Fruit fly (Drosophila melanogaster) whole organism, embryonic: Measurements from ENCODE around the gene CG7953.

Source experiments
- Bgb ChIP-seq: fragments of 200-800 bp; sonication (Bioruptor generic); IDR thresholded peaks from 2 replicates; pipeline ENCODE4 v1.3.6; 2022; ENCODE audit warnings: missing biosample characterization, missing genetic modification characterization; ENCODE audit not compliant: partially characterized antibody
- Blimp-1 ChIP-seq: fragments of 200-800 bp; sonication (Bioruptor generic); optimal IDR thresholded peaks from 3 replicates; lab custom pipeline; 2018; ENCODE audit warnings: missing biosample characterization, missing genetic modification characterization, mild to moderate bottlenecking, moderate library complexity, missing genetic modification reagents
- CG10274 ChIP-seq: fragments of 200-800 bp; sonication (Bioruptor generic); optimal IDR thresholded peaks from 3 replicates; lab custom pipeline; 2017; ENCODE audit warnings: missing biosample characterization, mild to moderate bottlenecking, missing genetic modification characterization
- CG10979 ChIP-seq: fragments of 200-800 bp; sonication (Bioruptor generic); optimal IDR thresholded peaks from 2 replicates; lab custom pipeline; 2018; ENCODE audit warnings: missing biosample characterization, mild to moderate bottlenecking, missing genetic modification characterization, moderate library complexity
- CG12071 ChIP-seq: fragments of 200-800 bp; sonication (Bioruptor generic); optimal IDR thresholded peaks from 3 replicates; lab custom pipeline; 2018; ENCODE audit warnings: missing biosample characterization, mild to moderate bottlenecking, missing genetic modification characterization
- CG12299 ChIP-seq: fragments of 200-800 bp; sonication (Bioruptor generic); optimal IDR thresholded peaks from 2 replicates; lab custom pipeline; 2018; ENCODE audit warnings: missing biosample characterization, mild to moderate bottlenecking, missing genetic modification characterization
- CG14014 ChIP-seq: fragments of 200-800 bp; sonication (Bioruptor generic); IDR thresholded peaks from 2 replicates; pipeline ENCODE4 v1.3.6; 2022; ENCODE audit warnings: missing biosample characterization, missing genetic modification characterization
- CG16813 ChIP-seq: fragments of 200-800 bp; sonication (Bioruptor generic); IDR thresholded peaks from 3 replicates; pipeline ENCODE4 v1.3.6; 2022; ENCODE audit warnings: missing biosample characterization, missing genetic modification characterization; ENCODE audit not compliant: partially characterized antibody
- CG2120 ChIP-seq: fragments of 200-800 bp; sonication (Bioruptor generic); optimal IDR thresholded peaks from 3 replicates; lab custom pipeline; 2016; ENCODE audit warnings: missing biosample characterization, missing genetic modification characterization
- CG30020 ChIP-seq: fragments of 200-800 bp; optimal IDR thresholded peaks from 2 replicates; lab custom pipeline; 2019; ENCODE audit warnings: missing biosample characterization, mild to moderate bottlenecking, missing genetic modification characterization, moderate library complexity
- CG3847 ChIP-seq: fragments of 200-800 bp; sonication (Bioruptor generic); IDR thresholded peaks from 2 replicates; pipeline ENCODE4 v1.3.6; 2022; ENCODE audit warnings: missing biosample characterization, missing genetic modification characterization
- CG43689 ChIP-seq: fragments of 200-800 bp; sonication (Bioruptor generic); IDR thresholded peaks from 2 replicates; pipeline ENCODE4 v1.3.6; 2022; ENCODE audit warnings: missing biosample characterization, missing genetic modification characterization
- CG4820 ChIP-seq: fragments of 200-800 bp; sonication (Bioruptor generic); optimal IDR thresholded peaks from 3 replicates; lab custom pipeline; 2016; ENCODE audit warnings: missing biosample characterization, missing genetic modification characterization
- CG8089 ChIP-seq: fragments of 200-800 bp; sonication (Bioruptor generic); optimal IDR thresholded peaks from 3 replicates; lab custom pipeline; 2016; ENCODE audit warnings: missing biosample characterization, missing genetic modification characterization
- Dad ChIP-seq: fragments of 200-800 bp; sonication (Bioruptor generic); optimal IDR thresholded peaks from 3 replicates; lab custom pipeline; 2016; ENCODE audit warnings: missing biosample characterization, missing genetic modification characterization
- Dbx ChIP-seq: fragments of 200-800 bp; sonication (Bioruptor generic); IDR thresholded peaks from 3 replicates; pipeline ENCODE4 v1.3.6; 2022; ENCODE audit warnings: missing biosample characterization, missing genetic modification characterization
- Doc3 ChIP-seq: fragments of 200-800 bp; sonication (Bioruptor generic); IDR thresholded peaks from 3 replicates; pipeline ENCODE4 v1.3.6; 2022; ENCODE audit warnings: missing biosample characterization, missing genetic modification characterization; ENCODE audit not compliant: partially characterized antibody
- ERR ChIP-seq: fragments of 200-800 bp; sonication (Bioruptor generic); optimal IDR thresholded peaks from 2 replicates; lab custom pipeline; 2016; ENCODE audit warnings: missing biosample characterization, missing genetic modification characterization
- Fer1 ChIP-seq: fragments of 200-800 bp; sonication (Bioruptor generic); optimal IDR thresholded peaks from 2 replicates; lab custom pipeline; 2017; ENCODE audit warnings: missing biosample characterization, mild to moderate bottlenecking, missing genetic modification characterization
- GATAe ChIP-seq: fragments of 200-800 bp; sonication (Bioruptor generic); conservative IDR thresholded peaks from 2 replicates; pipeline ENCODE4 v1.3.6; 2022; ENCODE audit warnings: missing biosample characterization, missing genetic modification characterization
- HLHmδ ChIP-seq: fragments of 200-800 bp; sonication (Bioruptor generic); optimal IDR thresholded peaks from 2 replicates; lab custom pipeline; 2018; ENCODE audit warnings: missing biosample characterization, mild to moderate bottlenecking, missing genetic modification characterization, moderate library complexity
- Hand ChIP-seq: fragments of 200-800 bp; sonication (Bioruptor generic); optimal IDR thresholded peaks from 2 replicates; lab custom pipeline; 2017; ENCODE audit warnings: mild to moderate bottlenecking, missing biosample characterization, missing genetic modification reagents, missing genetic modification characterization
- HmgD ChIP-seq: fragments of 200-800 bp; sonication (Bioruptor generic); optimal IDR thresholded peaks from 3 replicates; lab custom pipeline; 2016; ENCODE audit warnings: missing biosample characterization, missing genetic modification characterization
- HmgZ ChIP-seq: fragments of 200-800 bp; sonication (Bioruptor generic); optimal IDR thresholded peaks from 2 replicates; lab custom pipeline; 2018; ENCODE audit warnings: missing biosample characterization, mild to moderate bottlenecking, missing genetic modification characterization
- Hr3 ChIP-seq: fragments of 200-800 bp; sonication (Bioruptor generic); optimal IDR thresholded peaks from 3 replicates; lab custom pipeline; 2016; ENCODE audit warnings: missing biosample characterization, missing genetic modification characterization
- Mrtf ChIP-seq: fragments of 200-800 bp; sonication (Bioruptor generic); IDR thresholded peaks from 3 replicates; pipeline ENCODE4 v1.3.6; 2022; ENCODE audit warnings: missing biosample characterization, missing genetic modification characterization
- Sin3A ChIP-seq: fragments of >200 bp; optimal IDR thresholded peaks from 2 replicates; lab custom pipeline; 2018
- Six4 ChIP-seq: fragments of 200-800 bp; sonication (Bioruptor generic); optimal IDR thresholded peaks from 2 replicates; lab custom pipeline; 2016; ENCODE audit warnings: missing biosample characterization, missing genetic modification characterization
- Sox102F ChIP-seq: fragments of 200-800 bp; sonication (Bioruptor generic); optimal IDR thresholded peaks from 2 replicates; lab custom pipeline; 2018; ENCODE audit warnings: missing biosample characterization, mild to moderate bottlenecking, missing genetic modification characterization, moderate library complexity
- al ChIP-seq: fragments of 200-800 bp; sonication (Bioruptor generic); IDR thresholded peaks from 2 replicates; pipeline ENCODE4 v1.3.6; 2022; ENCODE audit warnings: missing biosample characterization, missing genetic modification characterization
- chif ChIP-seq, 2 experiments: fragments of 200-800 bp; sonication (Bioruptor generic); optimal IDR thresholded peaks; 3 replicates each; lab custom pipeline; 2016; ENCODE audit warnings: missing biosample characterization in 2 of 2, missing genetic modification characterization in 2 of 2
- crc ChIP-seq: fragments of 200-800 bp; sonication (Bioruptor generic); optimal IDR thresholded peaks from 2 replicates; lab custom pipeline; 2016; ENCODE audit warnings: missing biosample characterization, missing genetic modification characterization
- emc ChIP-seq: fragments of 200-800 bp; sonication (Bioruptor generic); optimal IDR thresholded peaks from 2 replicates; lab custom pipeline; 2016; ENCODE audit warnings: missing biosample characterization, missing genetic modification characterization
- eve ChIP-seq, 2 experiments: fragments of >200 bp; optimal IDR thresholded peaks; 2 replicates each; lab custom pipeline; 2017; ENCODE audit warnings: missing biosample characterization in 2 of 2, missing genetic modification characterization in 2 of 2
- hb ChIP-seq: fragments of 200-800 bp; sonication (Bioruptor generic); IDR thresholded peaks from 3 replicates; pipeline ENCODE4 v1.3.6; 2022; ENCODE audit warnings: missing biosample characterization, missing genetic modification characterization; ENCODE audit not compliant: partially characterized antibody
- lilli ChIP-seq: fragments of 200-800 bp; sonication (Bioruptor generic); optimal IDR thresholded peaks from 3 replicates; lab custom pipeline; 2016; ENCODE audit warnings: missing biosample characterization, missing genetic modification characterization
- maf-S ChIP-seq: fragments of 200-800 bp; sonication (Bioruptor generic); optimal IDR thresholded peaks from 2 replicates; lab custom pipeline; 2016; ENCODE audit warnings: missing biosample characterization, missing genetic modification characterization
- otp ChIP-seq: fragments of 200-800 bp; sonication (Bioruptor generic); IDR thresholded peaks from 3 replicates; pipeline ENCODE4, ENCODE4 v1.3.6; 2022; ENCODE audit warnings: missing biosample characterization, missing genetic modification characterization
- pan ChIP-seq, 4 experiments: fragments of >200 bp in 3 of 4; fragments of 200-800 bp in 1 of 4; sonication (Bioruptor generic) in 1 of 4; optimal IDR thresholded peaks in 3 of 4; IDR thresholded peaks in 1 of 4; 2 replicates each; pipeline versions ENCODE4 v1.3.6 to Lab custom; 2017 to 2022; ENCODE audit warnings: missing biosample characterization in 2 of 4, missing genetic modification characterization in 2 of 4, mixed read lengths in 1 of 4
- psq ChIP-seq: fragments of 200-800 bp; sonication (Bioruptor generic); optimal IDR thresholded peaks from 2 replicates; lab custom pipeline; 2017; ENCODE audit warnings: missing biosample characterization, missing genetic modification characterization
- pzg ChIP-seq: fragments of 200-800 bp; sonication (Bioruptor generic); optimal IDR thresholded peaks from 3 replicates; lab custom pipeline; 2018; ENCODE audit warnings: missing biosample characterization, mild to moderate bottlenecking, missing genetic modification characterization, moderate library complexity
- rib ChIP-seq: fragments of 200-800 bp; sonication (Bioruptor generic); IDR thresholded peaks from 2 replicates; pipeline ENCODE4 v1.3.6; 2022; ENCODE audit warnings: missing biosample characterization, missing genetic modification characterization
- sisA ChIP-seq: fragments of 200-800 bp; sonication (Bioruptor generic); IDR thresholded peaks from 2 replicates; pipeline ENCODE4 v1.3.6; 2022; ENCODE audit warnings: missing biosample characterization, missing genetic modification characterization
- so ChIP-seq: fragments of 200-800 bp; sonication (Bioruptor generic); IDR thresholded peaks from 3 replicates; pipeline ENCODE4 v1.3.6; 2022; ENCODE audit warnings: missing biosample characterization, missing genetic modification characterization
- ssp ChIP-seq: fragments of 200-800 bp; sonication (Bioruptor generic); IDR thresholded peaks from 2 replicates; pipeline ENCODE4 v1.3.6; 2022; ENCODE audit warnings: missing biosample characterization, missing genetic modification characterization
- tna ChIP-seq: fragments of 200-800 bp; sonication (Bioruptor generic); IDR thresholded peaks from 2 replicates; pipeline ENCODE4 v1.3.6; 2022; ENCODE audit warnings: missing biosample characterization, missing genetic modification characterization; ENCODE audit not compliant: partially characterized antibody
- trem ChIP-seq: fragments of 200-800 bp; optimal IDR thresholded peaks from 3 replicates; lab custom pipeline; 2019; ENCODE audit warnings: missing biosample characterization, mild to moderate bottlenecking, missing genetic modification characterization, moderate library complexity
- vnd ChIP-seq: fragments of 200-800 bp; sonication (Bioruptor generic); IDR thresholded peaks from 3 replicates; pipeline ENCODE4 v1.3.6; 2022; ENCODE audit warnings: missing biosample characterization, missing genetic modification characterization; ENCODE audit not compliant: partially characterized antibody
- yki ChIP-seq: fragments of >200 bp; optimal IDR thresholded peaks from 3 replicates; lab custom pipeline; 2018
- zen2 ChIP-seq: fragments of 200-800 bp; sonication (Bioruptor generic); IDR thresholded peaks from 3 replicates; pipeline ENCODE4 v1.3.6; 2022; ENCODE audit warnings: missing biosample characterization, missing genetic modification characterization; ENCODE audit not compliant: partially characterized antibody

Gene CG7953

DNA sequence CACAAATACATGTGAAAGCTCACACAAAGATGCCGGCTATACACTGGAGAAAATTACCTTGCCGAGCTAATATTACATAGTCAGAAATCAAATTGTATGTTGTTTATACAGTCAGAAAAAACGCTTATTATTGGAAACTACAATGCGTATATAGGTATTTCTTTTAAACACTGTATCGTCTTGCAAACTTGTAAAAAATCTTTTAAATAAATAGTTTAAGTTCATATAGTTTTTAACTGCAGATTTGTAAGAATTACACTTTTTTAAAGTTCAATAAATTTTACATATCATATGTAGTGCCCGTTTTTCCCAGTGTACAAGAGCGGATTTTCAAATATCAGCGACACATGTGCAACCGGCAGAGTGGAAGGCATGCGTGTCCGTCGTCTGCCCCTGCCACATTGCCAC, 8.0 kb upstream of the CG7953 start (continued):
- TF ChIP-seq vnd (GFP tag; lab: Robert Waterston, UW) (no peak), sisA (GFP tag; lab: Robert Waterston, UW) (peak; percentile 80), Sox102F (GFP tag; lab: Kevin White, UChicago) (peak; percentile 90), Hr3 (GFP tag; lab: Kevin White, UChicago) (peak; percentile 60), eve (GFP tag; optimal IDR thresholded peaks at IDR 0.05; lab: Kevin White, UChicago) (peak in 1 of 2 experiments; percentile 93), Mrtf (GFP tag; lab: Robert Waterston, UW) (peak; percentile 44; the same call in 1 of the 3 replicates), tna (GFP tag; lab: Robert Waterston, UW) (no peak), ssp (GFP tag; lab: Robert Waterston, UW) (peak; percentile 42; the same call in 1 of the 2 replicates), emc (GFP tag; lab: Kevin White, UChicago) (peak; percentile 50), Bgb (GFP tag; lab: Robert Waterston, UW) (no peak), Six4 (peak; percentile 72), Blimp-1 (peak; percentile 82), pzg (no peak), CG3847 (GFP tag; lab: Robert Waterston, UW) (peak; percentile 70), zen2 (GFP tag; lab: Robert Waterston, UW) (no peak), CG4820 (GFP tag; lab: Kevin White, UChicago) (peak; percentile 92), rib (GFP tag; lab: Robert Waterston, UW) (0 out of 2 replicates have a peak, but pooled peaks have one; percentile 36), trem (tag; lab: Kevin White, UChicago) (peak; percentile 69), CG30020 (tag; lab: Kevin White, UChicago) (peak; percentile 59), psq (GFP tag; lab: Kevin White, UChicago) (peak; percentile 43), Fer1 (GFP tag; lab: Kevin White, UChicago) (peak; percentile 79), chif (GFP tag; optimal IDR thresholded peaks at IDR 0.05; lab: Kevin White, UChicago) (peak; percentile 77 to 82), so (GFP tag; lab: Robert Waterston, UW) (peak; percentile 90), HLHmδ (GFP tag; lab: Kevin White, UChicago) (no peak), HmgZ (peak; percentile 14), CG10274 (GFP tag; lab: Kevin White, UChicago) (peak; percentile 23), GATAe (GFP tag; lab: Robert Waterston, UW) (no peak), CG14014 (GFP tag; lab: Robert Waterston, UW) (peak; percentile 76), Dad (GFP tag; lab: Kevin White, UChicago) (peak; percentile 62), CG2120 (GFP tag; lab: Kevin White, UChicago) (peak; percentile 74), crc (GFP tag; lab: Kevin White, UChicago) (peak; percentile 68), al (GFP tag; lab: Robert Waterston, UW) (peak; percentile 52; the same call in 1 of the 2 replicates), CG12299 (tag; lab: Kevin White, UChicago) (peak; percentile 72), maf-S (GFP tag; lab: Kevin White, UChicago) (peak; percentile 52), ERR (GFP tag; lab: Kevin White, UChicago) (peak; percentile 62), CG43689 (GFP tag; lab: Robert Waterston, UW) (peak; percentile 48; the same call in 1 of the 2 replicates), Hand (GFP tag; lab: Kevin White, UChicago) (peak; percentile 45), lilli (peak; percentile 78), Sin3A (no peak), CG12071 (GFP tag; lab: Kevin White, UChicago) (peak; percentile 44), HmgD (GFP tag; lab: Kevin White, UChicago) (no peak), Dbx (GFP tag; lab: Robert Waterston, UW) (peak; percentile 73), Doc3 (GFP tag; lab: Robert Waterston, UW) (no peak), pan (optimal IDR thresholded peaks at IDR 0.05; lab: Kevin White, UChicago) (no peak), pan (GFP tag; optimal IDR thresholded peaks at IDR 0.05 in 1 of 2, IDR thresholded peaks at IDR 0.05 in 1 of 2) (peak in 1 of 2 experiments; percentile 77), yki (lab: Kevin White, UChicago) (no peak), hb (GFP tag; lab: Robert Waterston, UW) (no peak), CG8089 (peak; percentile 31), CG10979 (tag; lab: Kevin White, UChicago) (peak; percentile 85), CG16813 (GFP tag; lab: Robert Waterston, UW) (no peak), otp (GFP tag; lab: Robert Waterston, UW) (peak; percentile 67; the same call in 2 of the 3 replicates)
